Fruit fly (Drosophila melanogaster) whole organism, adult: ENCODE data around the gene mRpL16.

Experiments
- CG11617 ChIP-seq: fragments of 200-800 bp; sonication (Bioruptor generic); optimal IDR thresholded peaks from 2 replicates; lab custom pipeline; 2017; ENCODE audit warnings: mild to moderate bottlenecking, missing biosample characterization, missing genetic modification reagents, missing genetic modification characterization
- CG12768 ChIP-seq: fragments of 200-800 bp; sonication (Bioruptor generic); optimal IDR thresholded peaks from 2 replicates; lab custom pipeline; 2017; ENCODE audit warnings: missing biosample characterization, missing genetic modification characterization, mild to moderate bottlenecking, moderate library complexity, missing genetic modification reagents
- CG14711 ChIP-seq: fragments of 200-800 bp; sonication (Bioruptor generic); optimal IDR thresholded peaks from 2 replicates; lab custom pipeline; 2018; ENCODE audit warnings: missing biosample characterization, mild to moderate bottlenecking, missing genetic modification characterization, moderate library complexity
- CG1620 ChIP-seq: fragments of 200-800 bp; sonication (Bioruptor generic); optimal IDR thresholded peaks from 2 replicates; lab custom pipeline; 2016; ENCODE audit warnings: missing biosample characterization, missing genetic modification characterization
- CG33017 ChIP-seq: fragments of 200-800 bp; sonication (Bioruptor generic); optimal IDR thresholded peaks from 2 replicates; lab custom pipeline; 2018; ENCODE audit warnings: missing biosample characterization, mild to moderate bottlenecking, missing genetic modification characterization, moderate library complexity
- CG5204 ChIP-seq: fragments of 200-800 bp; sonication (Bioruptor generic); optimal IDR thresholded peaks from 2 replicates; lab custom pipeline; 2016; ENCODE audit warnings: missing biosample characterization, missing genetic modification characterization
- CG7045 ChIP-seq: fragments of 200-800 bp; sonication (Bioruptor generic); optimal IDR thresholded peaks from 2 replicates; lab custom pipeline; 2017; ENCODE audit warnings: missing biosample characterization, mild to moderate bottlenecking, missing genetic modification characterization
- CG7101 ChIP-seq: fragments of 200-800 bp; sonication (Bioruptor generic); optimal IDR thresholded peaks from 2 replicates; lab custom pipeline; 2018; ENCODE audit warnings: missing biosample characterization, mild to moderate bottlenecking, missing genetic modification characterization, moderate library complexity
- Clk ChIP-seq: fragments of 200-800 bp; sonication (Bioruptor generic); optimal IDR thresholded peaks from 2 replicates; lab custom pipeline; 2017; ENCODE audit warnings: missing biosample characterization, missing genetic modification characterization
- Crg-1 ChIP-seq: fragments of 200-800 bp; sonication (Bioruptor generic); optimal IDR thresholded peaks from 2 replicates; lab custom pipeline; 2016; ENCODE audit warnings: missing biosample characterization, missing genetic modification characterization
- Hr96 ChIP-seq: fragments of 200-800 bp; sonication (Bioruptor generic); optimal IDR thresholded peaks from 2 replicates; lab custom pipeline; 2016; ENCODE audit warnings: missing biosample characterization, missing genetic modification characterization
- Mnt ChIP-seq: fragments of 200-800 bp; sonication (Bioruptor generic); optimal IDR thresholded peaks from 2 replicates; lab custom pipeline; 2016; ENCODE audit warnings: missing biosample characterization, mild to moderate bottlenecking, missing genetic modification characterization
- bab1 ChIP-seq: fragments of 200-800 bp; sonication (Bioruptor generic); optimal IDR thresholded peaks from 3 replicates; lab custom pipeline; 2019; ENCODE audit warnings: missing biosample characterization, mild to moderate bottlenecking, missing genetic modification characterization, moderate library complexity
- cic ChIP-seq: fragments of 200-800 bp; sonication (Bioruptor generic); optimal IDR thresholded peaks from 2 replicates; lab custom pipeline; 2017; ENCODE audit warnings: missing biosample characterization, mild to moderate bottlenecking, missing genetic modification characterization, moderate library complexity
- cnc ChIP-seq, 2 experiments: fragments of >200 bp; optimal IDR thresholded peaks; 2 replicates each; lab custom pipeline; 2017
- kay ChIP-seq: fragments of 200-800 bp; sonication (Bioruptor generic); peaks from one replicate; lab custom pipeline; 2016; ENCODE audit warnings: missing biosample characterization, missing genetic modification characterization, borderline replicate concordance
- ovo ChIP-seq: fragments of 200-800 bp; sonication (Bioruptor generic); optimal IDR thresholded peaks from 2 replicates; lab custom pipeline; 2016; ENCODE audit warnings: missing biosample characterization, missing genetic modification characterization
- pad ChIP-seq: fragments of 200-800 bp; sonication (Bioruptor generic); optimal IDR thresholded peaks from 3 replicates; lab custom pipeline; 2017; ENCODE audit warnings: missing biosample characterization, missing genetic modification characterization, mild to moderate bottlenecking, moderate library complexity, missing genetic modification reagents
- tj ChIP-seq: fragments of 200-800 bp; sonication (Bioruptor generic); optimal IDR thresholded peaks from 3 replicates; lab custom pipeline; 2017; ENCODE audit warnings: missing biosample characterization, mild to moderate bottlenecking, missing genetic modification characterization, moderate library complexity
- toe ChIP-seq: fragments of 200-800 bp; sonication (Bioruptor generic); optimal IDR thresholded peaks from 2 replicates; lab custom pipeline; 2016; ENCODE audit warnings: missing biosample characterization, missing genetic modification characterization

Gene mRpL16

dm6 chrX:1907727-1908264, 17.7 kb downstream of the mRpL16 start, which contains the start of gene mip130:
Gene mip130 (plus strand): TSS chrX:1908239.
- peak; percentile 83 for TF ChIP-seq CG7101 (tag; lab: Kevin White, UChicago)
- peak; percentile 79 for TF ChIP-seq bab1 (GFP tag; lab: Kevin White, UChicago)
- peak; percentile 50 for TF ChIP-seq CG1620
- peak; percentile 42 for TF ChIP-seq CG33017
- peak; percentile 51 for TF ChIP-seq toe (GFP tag; lab: Kevin White, UChicago)
- no peak for TF ChIP-seq cnc (optimal IDR thresholded peaks at IDR 0.05; lab: Kevin White, UChicago)
- TF ChIP-seq Mnt (GFP tag; lab: Kevin White, UChicago) = peak; percentile 67
- no peak for TF ChIP-seq Clk
- no peak for TF ChIP-seq cic (GFP tag; lab: Kevin White, UChicago)
- TF ChIP-seq CG14711 (tag; lab: Kevin White, UChicago) = peak; percentile 70
- peak; percentile 46 for TF ChIP-seq pad (GFP tag; lab: Kevin White, UChicago)
- TF ChIP-seq CG11617 (GFP tag; lab: Kevin White, UChicago) = peak; percentile 81
- TF ChIP-seq Crg-1 (GFP tag; lab: Kevin White, UChicago) = peak; percentile 55
- no peak for TF ChIP-seq kay
- TF ChIP-seq ovo (GFP tag; lab: Kevin White, UChicago) = peak; percentile 46
- peak; percentile 17 for TF ChIP-seq CG7045 (GFP tag; lab: Kevin White, UChicago)
- TF ChIP-seq tj (GFP tag; lab: Kevin White, UChicago) = peak; percentile 57
- TF ChIP-seq Hr96 = peak; percentile 78
- TF ChIP-seq CG5204 (GFP tag; lab: Kevin White, UChicago) = peak; percentile 25
- TF ChIP-seq CG12768 = peak; percentile 75

- TF ChIP-seq tj (GFP tag; lab: Kevin White, UChicago) (no peak), Mnt (GFP tag; lab: Kevin White, UChicago) (peak; percentile 70), CG12768 (peak; percentile 7), bab1 (GFP tag; lab: Kevin White, UChicago) (peak; percentile 48), CG14711 (tag; lab: Kevin White, UChicago) (peak; percentile 97)
Measured at dm6 chrX:1908757-1909156, 18.7 kb downstream of the mRpL16 start, which contains the start of the genes Edem1 and Rbcn-3B. Gene Edem1 (minus strand): TSS chrX:1908827. Gene Rbcn-3B (plus strand): TSS chrX:1908920.

- TF ChIP-seq pad (GFP tag; lab: Kevin White, UChicago) = peak; percentile 23
- peak; percentile 28 for TF ChIP-seq Mnt (GFP tag; lab: Kevin White, UChicago)
- peak; percentile 20 for TF ChIP-seq cic (GFP tag; lab: Kevin White, UChicago)
- no peak for TF ChIP-seq CG14711 (tag; lab: Kevin White, UChicago)
- no peak for TF ChIP-seq CG12768
Measured at dm6 chrX:1909533-1909932, 19.5 kb downstream of the mRpL16 start.

dm6 chrX:1922765-1923501, 32.9 kb downstream of the mRpL16 start, which contains the start of the genes eIF2Bepsilon and Ocrl:
Gene eIF2Bepsilon (minus strand): TSS chrX:1922874.
Gene Ocrl (plus strand): TSS chrX:1922981.
- TF ChIP-seq CG14711 (tag; lab: Kevin White, UChicago) (peak; percentile 58), bab1 (GFP tag; lab: Kevin White, UChicago) (peak; percentile 38), CG5204 (GFP tag; lab: Kevin White, UChicago) (no peak), CG7045 (GFP tag; lab: Kevin White, UChicago) (no peak), CG1620 (peak; percentile 25), toe (GFP tag; lab: Kevin White, UChicago) (no peak), CG7101 (tag; lab: Kevin White, UChicago) (peak; percentile 15), cnc (optimal IDR thresholded peaks at IDR 0.05; lab: Kevin White, UChicago) (no peak), pad (GFP tag; lab: Kevin White, UChicago) (peak; percentile 13), kay (no peak), cic (GFP tag; lab: Kevin White, UChicago) (peak; percentile 38), CG12768 (no peak), CG11617 (GFP tag; lab: Kevin White, UChicago) (no peak), Hr96 (no peak), tj (GFP tag; lab: Kevin White, UChicago) (no peak), Mnt (GFP tag; lab: Kevin White, UChicago) (peak; percentile 66), Crg-1 (GFP tag; lab: Kevin White, UChicago) (no peak), Clk (no peak)

dm6 chrX:1927473-1928306, 37.6 kb downstream of the mRpL16 start, which contains the start of gene CG11596:
Gene CG11596 (plus strand): TSS chrX:1927683.
- TF ChIP-seq ovo (GFP tag; lab: Kevin White, UChicago) (peak; percentile 78), pad (GFP tag; lab: Kevin White, UChicago) (peak; percentile 52), toe (GFP tag; lab: Kevin White, UChicago) (no peak), cic (GFP tag; lab: Kevin White, UChicago) (no peak), CG11617 (GFP tag; lab: Kevin White, UChicago) (peak; percentile 34), Hr96 (no peak), CG7045 (GFP tag; lab: Kevin White, UChicago) (no peak), Crg-1 (GFP tag; lab: Kevin White, UChicago) (no peak), Mnt (GFP tag; lab: Kevin White, UChicago) (peak; percentile 97), tj (GFP tag; lab: Kevin White, UChicago) (peak; percentile 56), CG1620 (no peak), CG5204 (GFP tag; lab: Kevin White, UChicago) (no peak), CG12768 (no peak), kay (no peak), cnc (optimal IDR thresholded peaks at IDR 0.05; lab: Kevin White, UChicago) (no peak), CG14711 (tag; lab: Kevin White, UChicago) (no peak), bab1 (GFP tag; lab: Kevin White, UChicago) (peak; percentile 30), CG7101 (tag; lab: Kevin White, UChicago) (peak; percentile 18), Clk (no peak), CG33017 (no peak)
